Worm (Caenorhabditis elegans) whole organism, L1 larva: ENCODE results near the gene pqn-80.
A peak's percentile ranks its signal among the peaks of the same experiment; 100 is the strongest.

Experiments
- C04F5.9 ChIP-seq: sonication (generic microtip); optimal IDR thresholded peaks from 2 replicates; lab custom pipeline; 2016; ENCODE audit warnings: missing genetic modification characterization, missing compliant biosample characterization
- C16A3.4 ChIP-seq: fragments of 150-350 bp; optimal IDR thresholded peaks from 2 replicates; lab custom pipeline; 2014; ENCODE audit warnings: missing biosample characterization, missing genetic modification characterization
- alr-1 ChIP-seq: fragments of 200-800 bp; sonication (Bioruptor generic); optimal IDR thresholded peaks from 2 replicates; lab custom pipeline; 2018; ENCODE audit warnings: borderline replicate concordance, mild to moderate bottlenecking, missing genetic modification characterization, missing compliant biosample characterization
- aly-2 ChIP-seq: fragments of 150-350 bp; optimal IDR thresholded peaks from 2 replicates; lab custom pipeline; 2014; ENCODE audit warnings: missing biosample characterization, missing genetic modification characterization
- blmp-1 ChIP-seq: fragments of 150-350 bp; optimal IDR thresholded peaks from 2 replicates; lab custom pipeline; 2014; ENCODE audit warnings: missing biosample characterization, missing genetic modification characterization
- ceh-82 ChIP-seq, 3 experiments: fragments of 150-350 bp in 1 of 3; sonication (generic microtip) in 2 of 3; optimal IDR thresholded peaks; 2 replicates each; lab custom pipeline; 2014 to 2017; ENCODE audit warnings: missing biosample characterization in 3 of 3, missing genetic modification characterization in 3 of 3
- ceh-88 ChIP-seq: fragments of 200-800 bp; sonication (Bioruptor generic); IDR thresholded peaks from 2 replicates; pipeline ENCODE4 v1.3.6; 2022; ENCODE audit warnings: missing genetic modification characterization, missing compliant biosample characterization
- ceh-90 ChIP-seq: sonication (generic microtip); optimal IDR thresholded peaks from 2 replicates; lab custom pipeline; 2016; ENCODE audit warnings: missing genetic modification characterization, missing compliant biosample characterization
- ces-1 ChIP-seq: fragments of 150-350 bp; optimal IDR thresholded peaks from 2 replicates; lab custom pipeline; 2014; ENCODE audit warnings: missing biosample characterization, missing genetic modification reagents, missing genetic modification characterization
- dsc-1 ChIP-seq: sonication (generic microtip); optimal IDR thresholded peaks from 2 replicates; lab custom pipeline; 2016; ENCODE audit warnings: mild to moderate bottlenecking, missing genetic modification characterization, missing compliant biosample characterization
- efl-1 ChIP-seq, 4 experiments: fragments of 150-350 bp; optimal IDR thresholded peaks in 3 of 4; peaks in 1 of 4; 1 replicate in 1 of 4; 2 replicates in 3 of 4; lab custom pipeline; 2014; ENCODE audit warnings: missing biosample characterization in 2 of 4, missing genetic modification characterization in 2 of 4, missing genetic modification reagents in 2 of 4
- efl-3 ChIP-seq: fragments of 200-800 bp; sonication (Bioruptor generic); optimal IDR thresholded peaks from 2 replicates; lab custom pipeline; 2018; ENCODE audit warnings: mild to moderate bottlenecking, missing genetic modification characterization, missing compliant biosample characterization
- egl-13 ChIP-seq: sonication (generic microtip); optimal IDR thresholded peaks from 2 replicates; lab custom pipeline; 2016; ENCODE audit warnings: missing genotype, missing genetic modification reagents, missing genetic modification characterization, missing compliant biosample characterization
- egl-27 ChIP-seq, 2 experiments: fragments of 150-350 bp in 1 of 2; sonication (generic microtip); optimal IDR thresholded peaks; 3 replicates each; lab custom pipeline; 2017 to 2018; ENCODE audit warnings: missing biosample characterization in 2 of 2, missing genetic modification characterization in 2 of 2, missing genetic modification reagents in 2 of 2
- elt-3 ChIP-seq, 6 experiments: fragments of 150-350 bp in 1 of 6; sonication (generic microtip); optimal IDR thresholded peaks; 2 replicates each; lab custom pipeline; 2017 to 2018; ENCODE audit warnings: missing biosample characterization in 6 of 6, missing genetic modification characterization in 6 of 6, inconsistent platforms in 1 of 6
- ets-5 ChIP-seq: fragments of 200-800 bp; sonication (Bioruptor generic); IDR thresholded peaks from 2 replicates; pipeline ENCODE4 v1.3.6; 2022; ENCODE audit warnings: missing genetic modification characterization, missing compliant biosample characterization
- fkh-10 ChIP-seq: sonication (generic microtip); optimal IDR thresholded peaks from 2 replicates; lab custom pipeline; 2017; ENCODE audit warnings: missing biosample characterization, missing genetic modification reagents, missing genetic modification characterization
- fkh-8 ChIP-seq: sonication (generic microtip); optimal IDR thresholded peaks from 2 replicates; lab custom pipeline; 2016; ENCODE audit warnings: mild to moderate bottlenecking, missing genetic modification characterization, missing compliant biosample characterization
- grh-1 ChIP-seq: fragments of 200-800 bp; sonication (Bioruptor generic); IDR thresholded peaks from 2 replicates; pipeline ENCODE4 v1.3.6; 2022; ENCODE audit warnings: missing genetic modification reagents, missing genetic modification characterization, missing compliant biosample characterization
- hlh-17 ChIP-seq: fragments of 200-800 bp; sonication (Bioruptor generic); optimal IDR thresholded peaks from 2 replicates; lab custom pipeline; 2018; ENCODE audit warnings: missing genetic modification characterization, mild to moderate bottlenecking, missing compliant biosample characterization, moderate library complexity, borderline replicate concordance
- hlh-4 ChIP-seq: sonication (generic microtip); optimal IDR thresholded peaks from 2 replicates; lab custom pipeline; 2016; ENCODE audit warnings: mild to moderate bottlenecking, missing genetic modification characterization, missing compliant biosample characterization
- hpl-2 ChIP-seq: fragments of 150-350 bp; optimal IDR thresholded peaks from 2 replicates; lab custom pipeline; 2014; ENCODE audit warnings: missing biosample characterization, missing genetic modification reagents, missing genetic modification characterization
- isw-1 ChIP-seq: fragments of 200-800 bp; sonication (Bioruptor generic); IDR thresholded peaks from 2 replicates; pipeline ENCODE4 v1.3.6; 2022; ENCODE audit warnings: missing genetic modification characterization, missing compliant biosample characterization
- lin-13 ChIP-seq: fragments of 150-350 bp; optimal IDR thresholded peaks from 2 replicates; lab custom pipeline; 2014; ENCODE audit warnings: missing biosample characterization, missing genetic modification reagents, missing genetic modification characterization
- lin-14 ChIP-seq: fragments of 200-800 bp; sonication (Bioruptor generic); optimal IDR thresholded peaks from 2 replicates; lab custom pipeline; 2018; ENCODE audit warnings: mild to moderate bottlenecking, missing genetic modification characterization, moderate library complexity, missing compliant biosample characterization
- lin-15B ChIP-seq: fragments of 150-350 bp; sonication (generic microtip); optimal IDR thresholded peaks from 3 replicates; lab custom pipeline; 2014; ENCODE audit warnings: missing biosample characterization, missing genetic modification characterization
- lin-35 ChIP-seq, 2 experiments: fragments of 150-350 bp; optimal IDR thresholded peaks; 2 replicates each; lab custom pipeline; 2014; ENCODE audit warnings: missing biosample characterization in 2 of 2, missing genetic modification characterization in 2 of 2, missing genetic modification reagents in 2 of 2
- lin-39 ChIP-seq: fragments of 150-350 bp; optimal IDR thresholded peaks from 2 replicates; lab custom pipeline; 2014; ENCODE audit warnings: missing biosample characterization, missing genetic modification reagents, missing genetic modification characterization
- lir-3 ChIP-seq: sonication (generic microtip); optimal IDR thresholded peaks from 2 replicates; lab custom pipeline; 2016; ENCODE audit warnings: mild to moderate bottlenecking, missing genetic modification characterization, moderate library complexity, missing compliant biosample characterization; ENCODE audit not compliant: poor library complexity
- mep-1 ChIP-seq: fragments of 150-350 bp; optimal IDR thresholded peaks from 2 replicates; lab custom pipeline; 2014; ENCODE audit warnings: missing biosample characterization, missing genetic modification characterization
- nhr-11 ChIP-seq: fragments of 150-350 bp; optimal IDR thresholded peaks from 2 replicates; lab custom pipeline; 2014; ENCODE audit warnings: missing biosample characterization, missing genetic modification characterization
- nhr-12 ChIP-seq: sonication (generic microtip); optimal IDR thresholded peaks from 2 replicates; lab custom pipeline; 2017; ENCODE audit warnings: missing biosample characterization, missing genetic modification characterization
- nhr-19 ChIP-seq: fragments of 200-800 bp; sonication (Bioruptor generic); conservative IDR thresholded peaks from 2 replicates; pipeline ENCODE4 v1.3.6; 2022; ENCODE audit warnings: missing genetic modification characterization, missing compliant biosample characterization
- nhr-20 ChIP-seq: sonication (generic microtip); optimal IDR thresholded peaks from 2 replicates; lab custom pipeline; 2016; ENCODE audit warnings: mild to moderate bottlenecking, missing genetic modification characterization, missing compliant biosample characterization
- nhr-237 ChIP-seq: fragments of 150-350 bp; optimal IDR thresholded peaks from 2 replicates; lab custom pipeline; 2014; ENCODE audit warnings: missing biosample characterization, missing genetic modification characterization
- nhr-28 ChIP-seq: fragments of 150-350 bp; optimal IDR thresholded peaks from 2 replicates; lab custom pipeline; 2014; ENCODE audit warnings: missing biosample characterization, missing genetic modification characterization
- pag-3 ChIP-seq: sonication (generic microtip); optimal IDR thresholded peaks from 2 replicates; lab custom pipeline; 2017; ENCODE audit warnings: missing genetic modification characterization, mild to moderate bottlenecking, missing compliant biosample characterization, antibody characterized with exemption, borderline replicate concordance; ENCODE audit not compliant: insufficient read depth
- skn-1 ChIP-seq: fragments of 150-350 bp; optimal IDR thresholded peaks from 2 replicates; lab custom pipeline; 2014; ENCODE audit warnings: missing biosample characterization, missing genetic modification characterization
- snpc-4 ChIP-seq: fragments of 150-350 bp; optimal IDR thresholded peaks from 2 replicates; lab custom pipeline; 2014; ENCODE audit warnings: missing biosample characterization, missing genetic modification characterization
- sox-4 ChIP-seq: sonication (generic microtip); optimal IDR thresholded peaks from 2 replicates; lab custom pipeline; 2016; ENCODE audit warnings: missing genetic modification characterization, missing compliant biosample characterization
- swsn-7 ChIP-seq: sonication (generic microtip); optimal IDR thresholded peaks from 2 replicates; lab custom pipeline; 2016; ENCODE audit warnings: missing genetic modification characterization, missing compliant biosample characterization
- tbx-2 ChIP-seq: sonication (generic microtip); optimal IDR thresholded peaks from 2 replicates; lab custom pipeline; 2016; ENCODE audit warnings: missing genetic modification characterization, missing compliant biosample characterization
- unc-62 ChIP-seq: fragments of 150-350 bp; optimal IDR thresholded peaks from 2 replicates; lab custom pipeline; 2014; ENCODE audit warnings: missing biosample characterization, missing genetic modification reagents, missing genetic modification characterization
- unc-86 ChIP-seq: sonication (generic microtip); optimal IDR thresholded peaks from 2 replicates; lab custom pipeline; 2016; ENCODE audit warnings: missing genetic modification characterization, missing compliant biosample characterization
- zip-4 ChIP-seq: fragments of 200-800 bp; sonication (Bioruptor generic); optimal IDR thresholded peaks from 2 replicates; lab custom pipeline; 2018; ENCODE audit warnings: mild to moderate bottlenecking, missing genetic modification characterization, moderate library complexity, missing compliant biosample characterization

Gene pqn-80

DNA sequence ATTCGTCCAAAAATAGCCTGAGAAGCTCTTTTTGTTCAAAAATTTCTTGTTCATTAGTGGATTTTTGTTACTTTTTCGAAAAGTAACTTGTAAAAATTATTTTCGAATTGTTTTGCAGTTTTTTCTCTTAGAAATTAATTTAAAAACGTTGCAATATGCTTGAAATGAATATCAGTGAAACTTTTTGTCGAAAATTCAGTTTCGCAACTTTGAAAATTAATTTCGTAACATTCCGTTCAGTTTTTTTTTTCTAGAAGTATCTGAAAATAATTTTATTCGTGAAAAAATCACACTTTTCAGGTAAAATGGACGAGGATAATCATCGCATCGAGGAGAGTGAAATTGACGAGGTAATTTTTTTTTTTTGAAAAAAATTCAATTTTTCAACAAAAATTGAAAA, 17.4 kb upstream of the pqn-80 start, which contains the start of gene Y111B2A.12:
Gene Y111B2A.12, plus strand, starts transcription at position 301 of the 400 bp plus-strand sequence.
- TF ChIP-seq pag-3 (tag; lab: Kevin White, UChicago) = no peak
- TF ChIP-seq nhr-12 (tag; lab: Kevin White, UChicago) = no peak
- TF ChIP-seq efl-3 (GFP tag; lab: Kevin White, UChicago) = no peak
- TF ChIP-seq ceh-90 = no peak
- no peak for TF ChIP-seq C16A3.4
- no peak for TF ChIP-seq nhr-28 (tag; lab: Kevin White, UChicago)
- TF ChIP-seq lin-13 (GFP tag; lab: Kevin White, UChicago) = no peak
- TF ChIP-seq nhr-11 (tag; lab: Kevin White, UChicago) = no peak
- no peak for TF ChIP-seq unc-62 (GFP tag; lab: Kevin White, UChicago)
- no peak for TF ChIP-seq egl-27 (tag; optimal IDR thresholded peaks at IDR 0.05; lab: Kevin White, UChicago)
- TF ChIP-seq efl-1 (optimal IDR thresholded peaks at IDR 0.05; lab: Kevin White, UChicago) = no peak
- no peak for TF ChIP-seq efl-1 (GFP tag; optimal IDR thresholded peaks at IDR 0.05 in 1 of 2; lab: Kevin White, UChicago)
- TF ChIP-seq fkh-10 (GFP tag; lab: Kevin White, UChicago) = no peak
- TF ChIP-seq lin-15B = no peak
- TF ChIP-seq isw-1 (GFP tag; lab: Robert Waterston, UW) = no peak

DNA sequence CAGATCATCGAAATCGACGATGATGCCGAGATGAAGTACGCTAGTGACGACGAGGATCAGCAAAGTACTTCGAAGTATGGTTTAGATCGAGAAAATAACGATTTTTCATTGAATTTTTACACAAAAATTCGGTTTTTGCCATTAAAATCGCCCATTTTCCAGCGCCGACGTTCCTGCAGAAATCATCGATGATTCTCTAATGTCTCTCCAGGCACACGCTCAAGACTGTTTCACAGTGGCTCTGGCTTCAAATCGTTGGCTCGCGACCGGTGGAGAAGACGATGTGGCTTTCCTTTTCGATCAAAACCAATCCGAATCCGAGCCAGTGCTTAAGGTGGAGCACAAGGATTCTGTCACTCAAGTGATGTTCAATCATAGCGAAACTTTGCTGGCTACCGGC, 17.0 kb upstream of the pqn-80 start:
- TF ChIP-seq grh-1 (0 out of 2 replicates have a peak, but pooled peaks have one; percentile 27), nhr-12 (tag; lab: Kevin White, UChicago) (no peak)

DNA sequence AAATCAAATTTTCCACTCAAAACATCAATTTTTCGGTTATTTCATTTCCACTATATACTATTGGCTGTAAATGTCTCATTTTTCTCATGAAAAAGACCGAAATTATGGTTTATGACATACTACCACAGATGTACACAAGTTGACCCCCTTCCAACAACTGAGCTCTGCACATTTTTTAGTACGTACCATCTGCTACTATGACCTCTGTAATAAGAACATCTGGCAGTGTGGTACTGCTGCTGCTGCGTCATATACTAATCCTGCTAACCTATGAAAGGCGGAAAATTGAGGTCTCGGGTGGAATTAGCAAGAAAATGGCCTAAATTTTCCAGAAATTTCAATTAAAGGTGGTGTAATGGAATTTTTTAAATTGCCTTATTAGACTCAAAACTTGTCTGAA, 15.0 kb upstream of the pqn-80 start:
- TF ChIP-seq grh-1 = no peak
- peak; percentile 18 for TF ChIP-seq dsc-1 (tag; lab: Kevin White, UChicago)

DNA sequence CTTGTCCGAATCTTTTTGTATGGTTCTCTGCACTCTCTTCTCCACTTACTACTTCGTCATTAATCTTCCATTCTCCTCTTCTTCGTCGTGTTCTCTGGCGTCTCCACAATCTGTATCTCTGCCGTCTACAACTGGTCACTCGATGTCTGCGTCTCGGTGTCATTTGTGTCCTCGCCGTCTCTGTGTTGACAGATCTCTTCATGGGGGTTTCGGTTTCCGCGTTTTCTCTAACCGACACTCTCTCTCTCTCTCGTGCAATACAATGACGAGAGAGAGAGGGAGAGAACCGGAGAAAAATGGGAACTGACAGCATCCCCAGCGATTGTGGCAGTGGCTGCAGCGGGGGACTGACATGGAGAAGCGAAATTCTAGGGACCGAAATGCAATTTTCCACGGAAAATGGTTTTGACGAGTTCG, 13.8 kb upstream of the pqn-80 start:
- TF ChIP-seq nhr-237 = peak; percentile 99
- TF ChIP-seq zip-4 (GFP tag; lab: Kevin White, UChicago) = peak; percentile 90
- TF ChIP-seq elt-3 (tag; optimal IDR thresholded peaks at IDR 0.05; lab: Kevin White, UChicago) = peak in 5 of 6 experiments; percentile 79 to 99 (median 94)
- TF ChIP-seq fkh-8 (tag; lab: Kevin White, UChicago) = peak; percentile 99
- peak; percentile 97 for TF ChIP-seq hpl-2 (GFP tag; lab: Kevin White, UChicago)
- peak; percentile 95 for TF ChIP-seq sox-4
- TF ChIP-seq C04F5.9 (tag; lab: Kevin White, UChicago) = peak; percentile 83
- peak; percentile 93 for TF ChIP-seq efl-3 (GFP tag; lab: Kevin White, UChicago)
- TF ChIP-seq ceh-90 = peak; percentile 5
- peak; percentile 94 to 98 (median 98) for TF ChIP-seq ceh-82 (tag; optimal IDR thresholded peaks at IDR 0.05; lab: Kevin White, UChicago)
- TF ChIP-seq nhr-20 (tag; lab: Kevin White, UChicago) = peak; percentile 100
- TF ChIP-seq unc-86 (tag; lab: Kevin White, UChicago) = peak; percentile 100
- TF ChIP-seq alr-1 = no peak
- peak; percentile 100 for TF ChIP-seq tbx-2
- TF ChIP-seq aly-2 (tag; lab: Kevin White, UChicago) = peak; percentile 95
- peak; percentile 99 for TF ChIP-seq mep-1 (tag; lab: Kevin White, UChicago)
- TF ChIP-seq nhr-19 (GFP tag; lab: Robert Waterston, UW) = peak; percentile 99
- peak; percentile 91 for TF ChIP-seq lir-3
- TF ChIP-seq egl-13 (tag; lab: Kevin White, UChicago) = peak; percentile 99
- peak; percentile 97 for TF ChIP-seq skn-1 (tag; lab: Kevin White, UChicago)
- TF ChIP-seq lin-35 (GFP tag; optimal IDR thresholded peaks at IDR 0.05; lab: Kevin White, UChicago) = peak; percentile 86 to 93
- TF ChIP-seq lin-14 (GFP tag; lab: Kevin White, UChicago) = peak; percentile 100
- no peak for TF ChIP-seq pag-3 (tag; lab: Kevin White, UChicago)
- peak; percentile 99 for TF ChIP-seq lin-39 (tag; lab: Kevin White, UChicago)
- peak; percentile 100 for TF ChIP-seq swsn-7 (tag; lab: Kevin White, UChicago)
- no peak for TF ChIP-seq ets-5 (GFP tag; lab: Robert Waterston, UW)
- TF ChIP-seq snpc-4 (tag; lab: Kevin White, UChicago) = peak; percentile 75
- TF ChIP-seq ces-1 (GFP tag; lab: Kevin White, UChicago) = no peak
- TF ChIP-seq grh-1 = peak; percentile 99
- no peak for TF ChIP-seq hlh-4 (tag; lab: Kevin White, UChicago)
- peak; percentile 95 for TF ChIP-seq blmp-1
- peak; percentile 91 for TF ChIP-seq ceh-88 (GFP tag; lab: Robert Waterston, UW)
- TF ChIP-seq hlh-17 (GFP tag; lab: Kevin White, UChicago) = no peak
- TF ChIP-seq efl-1 (optimal IDR thresholded peaks at IDR 0.05; lab: Kevin White, UChicago) = peak; percentile 94 to 98
- peak; percentile 73 to 98 for TF ChIP-seq efl-1 (GFP tag; optimal IDR thresholded peaks at IDR 0.05 in 1 of 2; lab: Kevin White, UChicago)
